Fruit fly (Drosophila melanogaster): ENCODE results near the gene gwl.

DNA sequence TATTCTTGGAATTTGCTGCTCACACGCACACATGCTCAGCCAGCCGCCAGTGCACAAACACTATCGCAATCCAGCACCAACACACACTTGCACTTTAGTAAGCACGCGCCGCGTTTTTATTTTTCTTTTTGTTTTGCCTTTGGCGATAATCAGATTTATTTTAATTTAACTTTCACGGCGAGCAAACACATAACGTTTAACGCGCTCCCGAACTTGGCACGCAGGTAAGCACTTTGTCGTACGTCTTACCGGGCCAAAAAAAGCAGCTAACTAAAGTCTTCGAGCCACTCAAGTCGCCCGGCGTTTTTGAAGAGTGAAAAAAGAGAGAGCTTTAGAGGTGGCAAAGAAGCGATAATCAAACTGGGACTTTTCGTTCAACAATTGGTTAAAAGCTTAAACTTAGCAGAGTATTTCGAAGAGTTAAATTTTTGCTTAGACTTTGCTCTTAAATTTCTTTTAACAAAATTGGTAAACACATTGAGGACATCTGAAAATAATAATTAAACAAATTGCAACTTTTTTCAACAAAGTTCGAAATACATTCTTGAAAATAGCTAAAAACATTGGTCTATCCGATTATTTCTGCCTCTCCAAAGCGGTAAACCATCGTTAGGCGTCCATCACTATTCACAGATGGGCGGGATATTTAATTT, 2.8 kb upstream of the gwl start, which contains the start of gene Mekk1:
- TF ChIP-seq CG32772 (GFP tag; IDR thresholded peaks at IDR 0.05) = no peak
- TF ChIP-seq sisA (GFP tag; IDR thresholded peaks at IDR 0.05) = no peak
- no peak for TF ChIP-seq ken (GFP tag; IDR thresholded peaks at IDR 0.05)
- no peak for TF ChIP-seq CG11695 (GFP tag; IDR thresholded peaks at IDR 0.05)
- TF ChIP-seq phol (tag; optimal IDR thresholded peaks at IDR 0.05) = peak; percentile 45
- TF ChIP-seq Sin3A (optimal IDR thresholded peaks at IDR 0.05) = peak; percentile 27
- no peak for TF ChIP-seq CG31441 (GFP tag; IDR thresholded peaks at IDR 0.05)
- TF ChIP-seq CG17186 (GFP tag; optimal IDR thresholded peaks at IDR 0.05) = no peak
- peak; percentile 34 for TF ChIP-seq CTCF (GFP tag; optimal IDR thresholded peaks at IDR 0.05)
- peak; percentile 24; the same call in 1 of the 3 replicates for TF ChIP-seq CG34224 (GFP tag; IDR thresholded peaks at IDR 0.05; ENCODE audit: partially characterized antibody)
- TF ChIP-seq CG17829 (tag; optimal IDR thresholded peaks at IDR 0.05) = peak; percentile 3
